Fruit fly (Drosophila melanogaster) whole organism, embryonic: Measurements from ENCODE around the gene CG46434.

ENCODE experiments used
- BtbVII ChIP-seq: fragments of 200-800 bp; sonication (Bioruptor generic); optimal IDR thresholded peaks from 3 replicates; lab custom pipeline; 2017; ENCODE audit warnings: missing biosample characterization, mild to moderate bottlenecking, missing genetic modification characterization
- CG10543 ChIP-seq: fragments of 200-800 bp; sonication (Bioruptor generic); optimal IDR thresholded peaks from 3 replicates; lab custom pipeline; 2017; ENCODE audit warnings: missing biosample characterization, mild to moderate bottlenecking, missing genetic modification characterization, moderate library complexity
- CG10565 ChIP-seq: fragments of 200-800 bp; sonication (Bioruptor generic); optimal IDR thresholded peaks from 3 replicates; lab custom pipeline; 2016; ENCODE audit warnings: missing biosample characterization, mild to moderate bottlenecking, missing genetic modification characterization
- CG12219 ChIP-seq: fragments of 200-800 bp; sonication (Bioruptor generic); optimal IDR thresholded peaks from 3 replicates; lab custom pipeline; 2018; ENCODE audit warnings: missing biosample characterization, mild to moderate bottlenecking, missing genetic modification characterization
- CG1233 ChIP-seq: fragments of 200-800 bp; sonication (Bioruptor generic); optimal IDR thresholded peaks from 4 replicates; lab custom pipeline; 2018; ENCODE audit warnings: missing biosample characterization, mild to moderate bottlenecking, missing genetic modification characterization
- CG12769 ChIP-seq: fragments of 200-800 bp; sonication (Bioruptor generic); optimal IDR thresholded peaks from 2 replicates; lab custom pipeline; 2019; ENCODE audit warnings: missing biosample characterization, mild to moderate bottlenecking, missing genetic modification characterization, moderate library complexity
- CG1602 ChIP-seq: fragments of 200-800 bp; sonication (Bioruptor generic); optimal IDR thresholded peaks from 3 replicates; lab custom pipeline; 2016; ENCODE audit warnings: missing biosample characterization, missing genetic modification characterization
- CG16815 ChIP-seq: fragments of 200-800 bp; sonication (Bioruptor generic); optimal IDR thresholded peaks from 3 replicates; lab custom pipeline; 2017; ENCODE audit warnings: missing biosample characterization, mild to moderate bottlenecking, missing genetic modification characterization
- CG17568 ChIP-seq: fragments of 200-800 bp; sonication (Bioruptor generic); optimal IDR thresholded peaks from 2 replicates; lab custom pipeline; 2018; ENCODE audit warnings: missing biosample characterization, mild to moderate bottlenecking, missing genetic modification characterization, moderate library complexity
- CG17802 ChIP-seq: fragments of 200-800 bp; sonication (Bioruptor generic); optimal IDR thresholded peaks from 2 replicates; lab custom pipeline; 2018; ENCODE audit warnings: missing biosample characterization, mild to moderate bottlenecking, missing genetic modification characterization, moderate library complexity
- CG1792 ChIP-seq: fragments of 200-800 bp; sonication (Bioruptor generic); optimal IDR thresholded peaks from 2 replicates; lab custom pipeline; 2016; ENCODE audit warnings: missing biosample characterization, missing genetic modification characterization
- CG2202 ChIP-seq: fragments of 200-800 bp; sonication (Bioruptor generic); optimal IDR thresholded peaks from 2 replicates; lab custom pipeline; 2018; ENCODE audit warnings: missing biosample characterization, mild to moderate bottlenecking, missing genetic modification characterization
- CG32767 ChIP-seq: fragments of 200-800 bp; sonication (Bioruptor generic); IDR thresholded peaks from 2 replicates; pipeline ENCODE4 v1.3.6; 2022; ENCODE audit warnings: missing biosample characterization, missing genetic modification characterization
- CG4730 ChIP-seq: fragments of 200-800 bp; sonication (Bioruptor generic); IDR thresholded peaks from 2 replicates; pipeline ENCODE4 v1.3.6; 2022; ENCODE audit warnings: missing biosample characterization, missing genetic modification characterization
- CG4820 ChIP-seq: fragments of 200-800 bp; sonication (Bioruptor generic); optimal IDR thresholded peaks from 3 replicates; lab custom pipeline; 2016; ENCODE audit warnings: missing biosample characterization, missing genetic modification characterization
- CG7745 ChIP-seq: fragments of 200-800 bp; sonication (Bioruptor generic); optimal IDR thresholded peaks from 2 replicates; lab custom pipeline; 2018; ENCODE audit warnings: missing biosample characterization, mild to moderate bottlenecking, missing genetic modification characterization, moderate library complexity
- CG7963 ChIP-seq: fragments of 200-800 bp; sonication (Bioruptor generic); IDR thresholded peaks from 3 replicates; pipeline ENCODE4 v1.3.6; 2022; ENCODE audit warnings: missing biosample characterization, missing genetic modification characterization; ENCODE audit not compliant: partially characterized antibody
- CTCF ChIP-seq: fragments of 200-800 bp; sonication (Bioruptor generic); optimal IDR thresholded peaks from 2 replicates; lab custom pipeline; 2017; ENCODE audit warnings: missing biosample characterization, mild to moderate bottlenecking, missing genetic modification characterization, moderate library complexity
- D19B ChIP-seq: fragments of 200-800 bp; sonication (Bioruptor generic); optimal IDR thresholded peaks from 2 replicates; lab custom pipeline; 2017; ENCODE audit warnings: missing biosample characterization, mild to moderate bottlenecking, missing genetic modification characterization
- Fer1 ChIP-seq: fragments of 200-800 bp; sonication (Bioruptor generic); optimal IDR thresholded peaks from 2 replicates; lab custom pipeline; 2017; ENCODE audit warnings: missing biosample characterization, mild to moderate bottlenecking, missing genetic modification characterization
- GATAe ChIP-seq: fragments of 200-800 bp; sonication (Bioruptor generic); conservative IDR thresholded peaks from 2 replicates; pipeline ENCODE4 v1.3.6; 2022; ENCODE audit warnings: missing biosample characterization, missing genetic modification characterization
- Kr ChIP-seq: fragments of 200-800 bp; sonication (Bioruptor generic); optimal IDR thresholded peaks from 2 replicates; lab custom pipeline; 2017; ENCODE audit warnings: missing biosample characterization, mild to moderate bottlenecking, missing genetic modification characterization
- Mes4 ChIP-seq: fragments of 200-800 bp; sonication (Bioruptor generic); optimal IDR thresholded peaks from 2 replicates; lab custom pipeline; 2016; ENCODE audit warnings: missing biosample characterization, missing genetic modification characterization
- Nf-YC ChIP-seq: fragments of 200-800 bp; optimal IDR thresholded peaks from 3 replicates; lab custom pipeline; 2019; ENCODE audit warnings: missing biosample characterization, mild to moderate bottlenecking, missing genetic modification characterization, moderate library complexity
- NfI ChIP-seq: fragments of 200-800 bp; sonication (Bioruptor generic); optimal IDR thresholded peaks from 3 replicates; lab custom pipeline; 2018; ENCODE audit warnings: missing biosample characterization, mild to moderate bottlenecking, missing genetic modification characterization, moderate library complexity
- Taf1 ChIP-seq: fragments of 200-800 bp; sonication (Bioruptor generic); IDR thresholded peaks from 2 replicates; pipeline ENCODE4 v1.3.6; 2022; ENCODE audit warnings: missing biosample characterization, missing genetic modification characterization
- Vsx1 ChIP-seq: fragments of 200-800 bp; sonication (Bioruptor generic); optimal IDR thresholded peaks from 2 replicates; lab custom pipeline; 2017; ENCODE audit warnings: missing biosample characterization, mild to moderate bottlenecking, missing genetic modification characterization, missing genetic modification reagents
- YL-1 ChIP-seq: fragments of 200-800 bp; sonication (Bioruptor generic); optimal IDR thresholded peaks from 3 replicates; lab custom pipeline; 2017; ENCODE audit warnings: missing biosample characterization, mild to moderate bottlenecking, missing genetic modification characterization
- ac ChIP-seq: fragments of 200-800 bp; sonication (Bioruptor generic); optimal IDR thresholded peaks from 3 replicates; lab custom pipeline; 2017; ENCODE audit warnings: missing biosample characterization, mild to moderate bottlenecking, missing genetic modification characterization
- bcd ChIP-seq: fragments of 200-800 bp; sonication (Bioruptor generic); optimal IDR thresholded peaks from 2 replicates; lab custom pipeline; 2017; ENCODE audit warnings: missing biosample characterization, mild to moderate bottlenecking, missing genetic modification characterization
- crol ChIP-seq: fragments of 200-800 bp; sonication (Bioruptor generic); IDR thresholded peaks from 2 replicates; pipeline ENCODE4 v1.3.6; 2022; ENCODE audit warnings: missing biosample characterization, missing genetic modification characterization
- dimm ChIP-seq: fragments of 200-800 bp; sonication (Bioruptor generic); IDR thresholded peaks from 2 replicates; pipeline ENCODE4 v1.3.6; 2022; ENCODE audit warnings: missing biosample characterization, missing genetic modification characterization
- fd3F ChIP-seq: fragments of 200-800 bp; sonication (Bioruptor generic); optimal IDR thresholded peaks from 2 replicates; lab custom pipeline; 2018; ENCODE audit warnings: missing biosample characterization, mild to moderate bottlenecking, missing genetic modification characterization, moderate library complexity
- fd64A ChIP-seq: fragments of 200-800 bp; sonication (Bioruptor generic); optimal IDR thresholded peaks from 3 replicates; lab custom pipeline; 2018; ENCODE audit warnings: missing biosample characterization, mild to moderate bottlenecking, missing genetic modification characterization
- gce ChIP-seq: fragments of 200-800 bp; sonication (Bioruptor generic); IDR thresholded peaks from 3 replicates; pipeline ENCODE4 v1.3.6; 2022; ENCODE audit warnings: missing biosample characterization, missing genetic modification characterization
- gem ChIP-seq: fragments of 200-800 bp; sonication (Bioruptor generic); optimal IDR thresholded peaks from 2 replicates; lab custom pipeline; 2019; ENCODE audit warnings: missing biosample characterization, mild to moderate bottlenecking, missing genetic modification characterization, moderate library complexity
- hbn ChIP-seq: fragments of 200-800 bp; sonication (Bioruptor generic); IDR thresholded peaks from 2 replicates; pipeline ENCODE4 v1.3.6; 2022; ENCODE audit warnings: missing biosample characterization, missing genetic modification characterization; ENCODE audit not compliant: partially characterized antibody
- her ChIP-seq: fragments of 200-800 bp; sonication (Bioruptor generic); optimal IDR thresholded peaks from 2 replicates; lab custom pipeline; 2016; ENCODE audit warnings: missing biosample characterization, missing genetic modification characterization
- ind ChIP-seq: fragments of 200-800 bp; sonication (Bioruptor generic); optimal IDR thresholded peaks from 3 replicates; lab custom pipeline; 2016; ENCODE audit warnings: missing biosample characterization, missing genetic modification characterization
- jigr1 ChIP-seq: fragments of 200-800 bp; sonication (Bioruptor generic); IDR thresholded peaks from 3 replicates; pipeline ENCODE4 v1.3.6; 2022; ENCODE audit warnings: missing biosample characterization, missing genetic modification characterization
- ken ChIP-seq: fragments of 200-800 bp; sonication (Bioruptor generic); IDR thresholded peaks from 3 replicates; pipeline ENCODE4 v1.3.6; 2022; ENCODE audit warnings: missing biosample characterization, missing genetic modification characterization
- klu ChIP-seq: fragments of 200-800 bp; sonication (Bioruptor generic); IDR thresholded peaks from 2 replicates; pipeline ENCODE4 v1.3.6; 2022; ENCODE audit warnings: missing biosample characterization, missing genetic modification characterization
- lbe ChIP-seq: fragments of 200-800 bp; sonication (Bioruptor generic); optimal IDR thresholded peaks from 2 replicates; lab custom pipeline; 2016; ENCODE audit warnings: missing biosample characterization, mild to moderate bottlenecking, missing genetic modification characterization
- mam ChIP-seq: fragments of 200-800 bp; sonication (Bioruptor generic); optimal IDR thresholded peaks from 3 replicates; lab custom pipeline; 2016; ENCODE audit warnings: missing biosample characterization, missing genetic modification characterization
- mld ChIP-seq: fragments of 200-800 bp; sonication (Bioruptor generic); IDR thresholded peaks from 3 replicates; pipeline ENCODE4 v1.3.6; 2022; ENCODE audit warnings: missing biosample characterization, missing genetic modification characterization; ENCODE audit not compliant: partially characterized antibody
- p53 ChIP-seq: fragments of 200-800 bp; sonication (Bioruptor generic); optimal IDR thresholded peaks from 2 replicates; lab custom pipeline; 2016; ENCODE audit warnings: missing biosample characterization, missing genetic modification characterization
- pnt ChIP-seq: fragments of 200-800 bp; sonication (Bioruptor generic); optimal IDR thresholded peaks from 3 replicates; lab custom pipeline; 2016; ENCODE audit warnings: missing biosample characterization, missing genetic modification characterization
- psq ChIP-seq: fragments of 200-800 bp; sonication (Bioruptor generic); optimal IDR thresholded peaks from 2 replicates; lab custom pipeline; 2017; ENCODE audit warnings: missing biosample characterization, missing genetic modification characterization
- sug ChIP-seq: fragments of 200-800 bp; optimal IDR thresholded peaks from 2 replicates; lab custom pipeline; 2019; ENCODE audit warnings: missing biosample characterization, mild to moderate bottlenecking, missing genetic modification characterization, moderate library complexity
- tna ChIP-seq: fragments of 200-800 bp; sonication (Bioruptor generic); IDR thresholded peaks from 2 replicates; pipeline ENCODE4 v1.3.6; 2022; ENCODE audit warnings: missing biosample characterization, missing genetic modification characterization; ENCODE audit not compliant: partially characterized antibody
- twi ChIP-seq: fragments of 200-800 bp; optimal IDR thresholded peaks from 2 replicates; lab custom pipeline; 2019; ENCODE audit warnings: missing biosample characterization, mild to moderate bottlenecking, missing genetic modification characterization, moderate library complexity
- unc-4 ChIP-seq: fragments of 200-800 bp; sonication (Bioruptor generic); IDR thresholded peaks from 2 replicates; pipeline ENCODE4 v1.3.6; 2022; ENCODE audit warnings: missing biosample characterization, missing genetic modification characterization; ENCODE audit not compliant: partially characterized antibody

The CG46434 gene

DNA sequence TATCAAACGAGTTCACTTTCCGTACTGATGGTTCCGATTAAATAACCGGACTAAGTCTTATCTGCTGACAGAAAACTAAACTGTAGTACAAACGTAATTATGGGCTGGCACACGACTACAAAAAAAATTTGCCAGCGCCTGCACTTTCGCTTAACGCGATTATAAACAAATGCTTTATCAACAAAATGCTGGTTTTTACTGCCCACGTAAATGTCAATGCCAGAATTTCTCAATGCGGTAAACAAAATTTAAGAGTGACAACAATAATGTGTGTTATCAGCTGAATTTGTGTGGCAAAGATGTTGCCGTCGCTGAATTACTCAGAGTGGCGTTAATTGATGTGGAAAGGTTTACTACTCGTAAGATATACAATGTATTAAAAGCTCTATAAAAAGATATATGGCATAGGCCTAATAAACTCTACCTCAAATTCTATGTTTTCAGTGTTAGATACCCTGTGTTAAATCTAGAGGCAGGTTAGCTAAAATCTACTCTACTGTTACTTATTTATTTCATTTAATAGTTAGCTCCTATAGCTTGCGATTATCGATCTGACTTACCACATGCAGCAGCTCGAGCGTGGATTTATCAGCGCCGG is 47.9 kb downstream of the CG46434 start (continued):
- no peak for TF ChIP-seq mam (GFP tag; lab: Kevin White, UChicago)
- TF ChIP-seq CG10565 (GFP tag; lab: Kevin White, UChicago), result no peak
- TF ChIP-seq tna, result no peak
- no peak for TF ChIP-seq CTCF (GFP tag; lab: Kevin White, UChicago)
- TF ChIP-seq Vsx1 (GFP tag; lab: Kevin White, UChicago), result no peak
- TF ChIP-seq CG1602, result no peak
- TF ChIP-seq CG1792 (GFP tag; lab: Kevin White, UChicago), result no peak
- no peak for TF ChIP-seq CG7963 (GFP tag; lab: Robert Waterston, UW)
- TF ChIP-seq CG2202 (tag; lab: Kevin White, UChicago), result no peak
- no peak for TF ChIP-seq dimm (GFP tag; lab: Robert Waterston, UW)
- TF ChIP-seq Taf1 (GFP tag; lab: Robert Waterston, UW), result no peak
- no peak for TF ChIP-seq NfI (GFP tag; lab: Kevin White, UChicago)
- TF ChIP-seq CG4730 (GFP tag; lab: Robert Waterston, UW), result no peak
- TF ChIP-seq ken, result no peak
- TF ChIP-seq sug (tag; lab: Kevin White, UChicago), result peak; percentile 65
- TF ChIP-seq Fer1 (GFP tag; lab: Kevin White, UChicago), result peak; percentile 36
- no peak for TF ChIP-seq mld (GFP tag; lab: Robert Waterston, UW)
- no peak for TF ChIP-seq hbn (GFP tag; lab: Robert Waterston, UW)
- TF ChIP-seq CG16815 (GFP tag; lab: Kevin White, UChicago), result no peak
- TF ChIP-seq ac (GFP tag; lab: Kevin White, UChicago), result no peak
- TF ChIP-seq YL-1 (GFP tag; lab: Kevin White, UChicago), result no peak
- TF ChIP-seq GATAe (GFP tag; lab: Robert Waterston, UW), result no peak
- TF ChIP-seq bcd, result no peak
- no peak for TF ChIP-seq Kr (GFP tag; lab: Kevin White, UChicago)
- TF ChIP-seq BtbVII, result peak; percentile 11
- TF ChIP-seq CG12219 (GFP tag; lab: Kevin White, UChicago), result no peak
- no peak for TF ChIP-seq CG4820 (GFP tag; lab: Kevin White, UChicago)
- TF ChIP-seq CG17802, result no peak
- TF ChIP-seq pnt, result no peak
- TF ChIP-seq lbe (GFP tag; lab: Kevin White, UChicago), result no peak
- TF ChIP-seq CG17568 (GFP tag; lab: Kevin White, UChicago), result peak; percentile 15
- TF ChIP-seq crol, result no peak
- no peak for TF ChIP-seq fd64A (GFP tag; lab: Kevin White, UChicago)
- no peak for TF ChIP-seq fd3F
- TF ChIP-seq gem (tag; lab: Kevin White, UChicago), result peak; percentile 26
- TF ChIP-seq D19B, result no peak
- TF ChIP-seq Nf-YC (tag; lab: Kevin White, UChicago), result no peak
- TF ChIP-seq CG10543 (GFP tag; lab: Kevin White, UChicago), result peak; percentile 9
- TF ChIP-seq jigr1 (GFP tag; lab: Robert Waterston, UW), result no peak
- TF ChIP-seq Mes4 (GFP tag; lab: Kevin White, UChicago), result no peak
- no peak for TF ChIP-seq psq (GFP tag; lab: Kevin White, UChicago)
- TF ChIP-seq p53 (GFP tag; lab: Kevin White, UChicago), result no peak
- no peak for TF ChIP-seq CG1233 (GFP tag; lab: Kevin White, UChicago)
- TF ChIP-seq her (GFP tag; lab: Kevin White, UChicago), result no peak
- TF ChIP-seq CG12769 (tag; lab: Kevin White, UChicago), result no peak
- no peak for TF ChIP-seq gce (GFP tag; lab: Robert Waterston, UW)
- TF ChIP-seq klu (GFP tag; lab: Robert Waterston, UW), result no peak
- TF ChIP-seq CG7745 (tag; lab: Kevin White, UChicago), result no peak
- TF ChIP-seq unc-4 (GFP tag; lab: Robert Waterston, UW), result no peak
- no peak for TF ChIP-seq ind (GFP tag; lab: Kevin White, UChicago)
- no peak for TF ChIP-seq twi (tag; lab: Kevin White, UChicago)
- TF ChIP-seq CG32767, result no peak
